Worm (Caenorhabditis elegans): ENCODE data around the gene rgs-6.

rgs-6 gene

DNA sequence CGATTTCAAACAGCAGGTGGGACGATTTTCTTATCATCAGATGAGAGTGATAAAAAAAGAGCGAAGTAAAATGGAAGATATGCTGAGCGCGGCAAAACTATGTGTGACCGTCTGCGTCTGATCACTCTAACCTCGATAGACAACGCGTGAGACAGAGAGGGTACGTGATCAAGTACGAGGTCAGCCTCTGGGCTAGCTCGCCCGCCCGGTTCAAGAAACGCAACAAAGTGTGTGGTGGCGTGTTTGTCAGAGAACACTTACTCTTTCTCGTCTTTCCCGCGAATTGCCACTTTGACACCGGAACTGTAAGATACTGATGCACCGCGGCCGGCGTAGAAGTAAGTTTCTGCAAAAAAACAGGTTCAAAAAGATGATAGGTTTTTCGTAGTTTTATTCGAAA, 37.4 kb downstream of the rgs-6 start (continued):
- TF ChIP-seq eor-1 (tag; optimal IDR thresholded peaks at IDR 0.05) (no peak), pqm-1 (tag; optimal IDR thresholded peaks at IDR 0.05) (peak; percentile 60), ztf-11 (tag; optimal IDR thresholded peaks at IDR 0.05) (no peak)

DNA sequence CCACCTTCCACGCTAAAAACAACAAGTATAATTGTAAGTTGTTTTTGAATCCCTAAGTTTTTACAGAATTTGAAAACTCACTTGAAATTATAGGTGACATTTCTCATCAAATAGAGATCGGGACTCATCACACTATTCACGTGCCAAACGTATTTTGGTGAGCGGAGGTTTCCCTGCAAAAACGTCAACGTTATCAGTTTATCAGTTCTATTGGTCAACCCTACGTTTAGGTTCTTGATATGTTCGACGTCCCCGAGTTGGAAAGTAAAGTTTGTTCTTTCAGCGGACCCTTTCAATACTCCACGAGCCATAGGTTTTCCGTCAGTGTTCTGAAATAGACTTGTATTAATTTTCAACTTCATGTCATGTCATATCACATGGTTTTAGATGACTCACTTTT, 38.2 kb downstream of the rgs-6 start:
- TF ChIP-seq nhr-23 (tag; optimal IDR thresholded peaks at IDR 0.05) (peak; percentile 5), ama-1 (optimal IDR thresholded peaks at IDR 0.05) (no peak), elt-2 (tag; optimal IDR thresholded peaks at IDR 0.05) (peak; percentile 44), pqm-1 (tag; optimal IDR thresholded peaks at IDR 0.05) (peak; percentile 23)

DNA sequence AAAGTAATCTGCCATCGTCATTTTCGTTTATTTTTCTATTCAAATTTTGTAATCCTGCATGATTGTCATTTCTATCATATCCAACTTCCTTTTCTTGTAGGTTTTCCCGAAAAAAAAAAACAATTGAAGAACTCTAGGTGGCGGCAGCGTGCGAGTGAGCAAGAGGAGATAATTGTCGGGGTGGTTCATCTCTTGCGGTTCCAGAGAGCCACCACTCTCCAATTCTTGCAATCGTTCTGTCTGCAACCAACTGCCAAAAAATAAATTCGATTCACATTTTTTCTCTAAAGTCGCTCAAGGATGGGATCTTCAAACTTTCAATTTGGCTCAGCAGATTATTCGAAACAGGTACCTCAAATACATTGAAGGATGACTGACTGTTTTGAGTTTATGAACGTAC, 41.5 kb downstream of the rgs-6 start, which contains the start of gene W01C8.1:
Gene W01C8.1, plus strand, starts transcription at position 301 of the 400 bp plus-strand sequence.
- TF ChIP-seq egl-5 (tag; optimal IDR thresholded peaks at IDR 0.05) (no peak), ama-1 (optimal IDR thresholded peaks at IDR 0.05) (no peak), R02D3.7 (tag; optimal IDR thresholded peaks at IDR 0.05) (no peak), sea-2 (GFP tag; optimal IDR thresholded peaks at IDR 0.05) (no peak), mml-1 (tag; optimal IDR thresholded peaks at IDR 0.05) (no peak), fkh-10 (GFP tag; optimal IDR thresholded peaks at IDR 0.05) (no peak), lin-15B (tag; optimal IDR thresholded peaks at IDR 0.05) (no peak), elt-2 (tag; optimal IDR thresholded peaks at IDR 0.05) (no peak), hmg-11 (tag; optimal IDR thresholded peaks at IDR 0.05) (no peak), nhr-11 (tag; optimal IDR thresholded peaks at IDR 0.05) (no peak), ceh-9 (tag; optimal IDR thresholded peaks at IDR 0.05) (no peak), nhr-28 (tag; optimal IDR thresholded peaks at IDR 0.05) (no peak), elt-3 (tag; optimal IDR thresholded peaks at IDR 0.05) (no peak)

DNA sequence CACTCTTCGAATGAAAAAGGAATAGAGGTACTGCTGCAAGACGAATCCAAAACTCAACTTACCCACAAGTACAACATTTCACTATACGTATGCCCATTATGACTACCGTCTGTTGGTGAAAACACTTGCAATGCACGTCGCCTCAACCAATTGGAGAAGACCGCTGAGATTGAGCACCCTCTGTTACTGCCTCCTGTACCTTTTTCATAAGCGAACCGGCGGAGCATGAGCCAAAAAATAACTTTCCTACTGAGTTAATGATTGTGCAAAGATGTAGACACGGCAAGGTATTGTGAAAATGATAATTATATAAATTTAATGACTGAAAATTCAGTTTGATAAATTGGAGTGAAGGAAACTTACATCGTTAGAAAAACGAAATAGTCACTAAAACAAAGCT, 44.5 kb downstream of the rgs-6 start:
- TF ChIP-seq ztf-4 (tag; optimal IDR thresholded peaks at IDR 0.05) (no peak), nhr-23 (tag; optimal IDR thresholded peaks at IDR 0.05) (no peak), fkh-2 (tag; optimal IDR thresholded peaks at IDR 0.05) (no peak), nfya-1 (tag; optimal IDR thresholded peaks at IDR 0.05; ENCODE audit: insufficient read depth) (no peak), lsy-12 (tag; optimal IDR thresholded peaks at IDR 0.05) (no peak), nhr-77 (tag; optimal IDR thresholded peaks at IDR 0.05) (no peak), daf-12 (tag; optimal IDR thresholded peaks at IDR 0.05) (no peak), elt-2 (tag; optimal IDR thresholded peaks at IDR 0.05) (no peak), nhr-43 (tag; optimal IDR thresholded peaks at IDR 0.05; ENCODE audit: poor library complexity, severe bottlenecking) (no peak), lin-15B (tag; optimal IDR thresholded peaks at IDR 0.05) (no peak), sea-2 (GFP tag; optimal IDR thresholded peaks at IDR 0.05) (no peak), ceh-16 (tag; optimal IDR thresholded peaks at IDR 0.05) (no peak), ceh-28 (tag; optimal IDR thresholded peaks at IDR 0.05) (no peak), elt-3 (tag; optimal IDR thresholded peaks at IDR 0.05) (no peak), nhr-67 (tag; optimal IDR thresholded peaks at IDR 0.05) (no peak), mdl-1 (tag; optimal IDR thresholded peaks at IDR 0.05) (no peak), nhr-25 (tag; optimal IDR thresholded peaks at IDR 0.05) (no peak)

ce11 chrX:5686065-5686464, 47.5 kb downstream of the rgs-6 start, which contains the start of gene set-20:
TSS of gene set-20 (minus strand) at chrX:5686158.
- peak; percentile 59 for TF ChIP-seq snpc-4 (tag; optimal IDR thresholded peaks at IDR 0.05)
- TF ChIP-seq ama-1 (optimal IDR thresholded peaks at IDR 0.05), result no peak
- no peak for TF ChIP-seq egl-5 (tag; optimal IDR thresholded peaks at IDR 0.05)
- no peak for TF ChIP-seq skn-1 (tag; optimal IDR thresholded peaks at IDR 0.05)
- TF ChIP-seq aly-2 (tag; optimal IDR thresholded peaks at IDR 0.05), result no peak
- peak; percentile 59 for TF ChIP-seq nhr-23 (tag; optimal IDR thresholded peaks at IDR 0.05)
- no peak for TF ChIP-seq unc-62 (GFP tag; optimal IDR thresholded peaks at IDR 0.05)
- no peak for TF ChIP-seq nhr-76 (tag; optimal IDR thresholded peaks at IDR 0.05)
- TF ChIP-seq jun-1 (tag; optimal IDR thresholded peaks at IDR 0.05), result peak; percentile 20
- TF ChIP-seq nhr-12 (tag; optimal IDR thresholded peaks at IDR 0.05), result no peak
- TF ChIP-seq ztf-4 (tag; optimal IDR thresholded peaks at IDR 0.05), result no peak
- no peak for TF ChIP-seq R02D3.7 (tag; optimal IDR thresholded peaks at IDR 0.05)
- TF ChIP-seq hmg-11 (tag; optimal IDR thresholded peaks at IDR 0.05), result peak; percentile 93
- no peak for TF ChIP-seq nhr-28 (tag; optimal IDR thresholded peaks at IDR 0.05)
- TF ChIP-seq nhr-11 (tag; optimal IDR thresholded peaks at IDR 0.05), result no peak
- no peak for TF ChIP-seq egl-27 (tag; optimal IDR thresholded peaks at IDR 0.05)
- no peak for TF ChIP-seq nhr-67 (tag; optimal IDR thresholded peaks at IDR 0.05)
- TF ChIP-seq ceh-28 (tag; optimal IDR thresholded peaks at IDR 0.05), result no peak
- TF ChIP-seq pqm-1 (tag; optimal IDR thresholded peaks at IDR 0.05), result no peak
- TF ChIP-seq elt-3 (tag; optimal IDR thresholded peaks at IDR 0.05), result no peak
- TF ChIP-seq nhr-237 (tag; optimal IDR thresholded peaks at IDR 0.05), result no peak
- TF ChIP-seq nhr-43 (tag; optimal IDR thresholded peaks at IDR 0.05; ENCODE audit: poor library complexity, severe bottlenecking), result peak; percentile 12
- no peak for TF ChIP-seq elt-2 (tag; optimal IDR thresholded peaks at IDR 0.05)
- no peak for TF ChIP-seq lsy-12 (tag; optimal IDR thresholded peaks at IDR 0.05)
- TF ChIP-seq mdl-1 (tag; optimal IDR thresholded peaks at IDR 0.05), result no peak
- no peak for TF ChIP-seq ztf-11 (tag; optimal IDR thresholded peaks at IDR 0.05)
- no peak for TF ChIP-seq fkh-2 (tag; optimal IDR thresholded peaks at IDR 0.05)
- peak; percentile 72 for TF ChIP-seq nhr-25 (tag; optimal IDR thresholded peaks at IDR 0.05)
- TF ChIP-seq tbx-2 (tag; optimal IDR thresholded peaks at IDR 0.05), result no peak
- no peak for TF ChIP-seq mml-1 (tag; optimal IDR thresholded peaks at IDR 0.05)
- peak; percentile 71 for TF ChIP-seq fos-1 (tag; optimal IDR thresholded peaks at IDR 0.05)
- no peak for TF ChIP-seq elt-1 (tag; optimal IDR thresholded peaks at IDR 0.05)
- TF ChIP-seq ceh-9 (tag; optimal IDR thresholded peaks at IDR 0.05), result no peak
- no peak for TF ChIP-seq daf-12 (tag; optimal IDR thresholded peaks at IDR 0.05)
- TF ChIP-seq lin-15B (tag; optimal IDR thresholded peaks at IDR 0.05), result peak; percentile 9
- TF ChIP-seq sea-2 (GFP tag; optimal IDR thresholded peaks at IDR 0.05), result no peak
- TF ChIP-seq nhr-77 (tag; optimal IDR thresholded peaks at IDR 0.05), result no peak
- no peak for TF ChIP-seq ceh-16 (tag; optimal IDR thresholded peaks at IDR 0.05)
